Fruit fly (Drosophila melanogaster) Kc167 (cell line): ENCODE measurements around the gene CG46465.

ENCODE experiments used
- h ChIP-seq: fragments of >200 bp; optimal IDR thresholded peaks from 3 replicates; lab custom pipeline; 2018; ENCODE audit warnings: missing external identifiers
- insv ChIP-seq: fragments of >200 bp; optimal IDR thresholded peaks from 3 replicates; lab custom pipeline; 2018; ENCODE audit warnings: missing external identifiers
- ttk ChIP-seq: sonication (Bioruptor generic); optimal IDR thresholded peaks from 2 replicates; lab custom pipeline; 2017; ENCODE audit warnings: missing external identifiers

dm6 chr2L:19002468-19002867 lies 10.2 kb downstream of the CG46465 start:
- TF ChIP-seq ttk (no peak), insv (lab: Kevin White, UChicago) (no peak), h (lab: Kevin White, UChicago) (no peak)
